Fruit fly (Drosophila melanogaster) whole organism, embryonic: ENCODE results near the gene CG15880.

Source experiments
- Adf1 ChIP-seq: fragments of 200-800 bp; sonication (Bioruptor generic); IDR thresholded peaks from 2 replicates; pipeline ENCODE4 v1.3.6; 2022; ENCODE audit warnings: missing biosample characterization, missing genetic modification characterization
- Bgb ChIP-seq: fragments of 200-800 bp; sonication (Bioruptor generic); IDR thresholded peaks from 2 replicates; pipeline ENCODE4 v1.3.6; 2022; ENCODE audit warnings: missing biosample characterization, missing genetic modification characterization; ENCODE audit not compliant: partially characterized antibody
- CG10267 ChIP-seq: fragments of 200-800 bp; sonication (Bioruptor generic); optimal IDR thresholded peaks from 2 replicates; lab custom pipeline; 2018; ENCODE audit warnings: missing biosample characterization, mild to moderate bottlenecking, missing genetic modification characterization, moderate library complexity
- CG10274 ChIP-seq: fragments of 200-800 bp; sonication (Bioruptor generic); optimal IDR thresholded peaks from 3 replicates; lab custom pipeline; 2017; ENCODE audit warnings: missing biosample characterization, mild to moderate bottlenecking, missing genetic modification characterization
- CG10431 ChIP-seq: fragments of 200-800 bp; sonication (Bioruptor generic); optimal IDR thresholded peaks from 3 replicates; lab custom pipeline; 2018; ENCODE audit warnings: missing biosample characterization, mild to moderate bottlenecking, missing genetic modification characterization
- CG10979 ChIP-seq: fragments of 200-800 bp; sonication (Bioruptor generic); optimal IDR thresholded peaks from 2 replicates; lab custom pipeline; 2018; ENCODE audit warnings: missing biosample characterization, mild to moderate bottlenecking, missing genetic modification characterization, moderate library complexity
- CG11456 ChIP-seq: fragments of 200-800 bp; sonication (Bioruptor generic); IDR thresholded peaks from 3 replicates; pipeline ENCODE4 v1.3.6; 2022; ENCODE audit warnings: missing biosample characterization, missing genetic modification characterization
- CG13775 ChIP-seq: fragments of 200-800 bp; sonication (Bioruptor generic); optimal IDR thresholded peaks from 3 replicates; lab custom pipeline; 2017; ENCODE audit warnings: missing biosample characterization, mild to moderate bottlenecking, missing genetic modification characterization
- CG14860 ChIP-seq: fragments of 200-800 bp; sonication (Bioruptor generic); IDR thresholded peaks from 3 replicates; pipeline ENCODE4 v1.3.6; 2022; ENCODE audit warnings: missing biosample characterization, missing genetic modification characterization; ENCODE audit not compliant: partially characterized antibody
- CG18262 ChIP-seq: fragments of 200-800 bp; optimal IDR thresholded peaks from 3 replicates; lab custom pipeline; 2019; ENCODE audit warnings: missing biosample characterization, mild to moderate bottlenecking, missing genetic modification characterization, moderate library complexity
- CG30403 ChIP-seq: fragments of 200-800 bp; sonication (Bioruptor generic); optimal IDR thresholded peaks from 3 replicates; lab custom pipeline; 2016; ENCODE audit warnings: missing biosample characterization, missing genetic modification characterization
- CG3995 ChIP-seq: fragments of 200-800 bp; sonication (Bioruptor generic); optimal IDR thresholded peaks from 3 replicates; lab custom pipeline; 2016; ENCODE audit warnings: missing biosample characterization, missing genetic modification characterization
- CG4282 ChIP-seq: fragments of 200-800 bp; sonication (Bioruptor generic); optimal IDR thresholded peaks from 2 replicates; lab custom pipeline; 2016; ENCODE audit warnings: missing biosample characterization, missing genetic modification characterization
- CG5180 ChIP-seq: fragments of 200-800 bp; sonication (Bioruptor generic); optimal IDR thresholded peaks from 3 replicates; lab custom pipeline; 2017; ENCODE audit warnings: missing biosample characterization, missing genetic modification characterization, mild to moderate bottlenecking, moderate library complexity, missing genetic modification reagents
- CG5953 ChIP-seq: fragments of 200-800 bp; sonication (Bioruptor generic); IDR thresholded peaks from 2 replicates; pipeline ENCODE4 v1.3.6; 2022; ENCODE audit warnings: missing biosample characterization, missing genetic modification characterization
- CG6254 ChIP-seq: fragments of 200-800 bp; sonication (Bioruptor generic); optimal IDR thresholded peaks from 3 replicates; lab custom pipeline; 2017; ENCODE audit warnings: mild to moderate bottlenecking, missing biosample characterization, missing genetic modification reagents, missing genetic modification characterization
- CG6272 ChIP-seq: fragments of 200-800 bp; sonication (Bioruptor generic); IDR thresholded peaks from 2 replicates; pipeline ENCODE4 v1.3.6; 2022; ENCODE audit warnings: missing biosample characterization, missing genetic modification characterization
- CG7987 ChIP-seq: fragments of 200-800 bp; sonication (Bioruptor generic); optimal IDR thresholded peaks from 2 replicates; lab custom pipeline; 2018; ENCODE audit warnings: missing biosample characterization, mild to moderate bottlenecking, missing genetic modification characterization, moderate library complexity
- CG8478 ChIP-seq: fragments of >200 bp; optimal IDR thresholded peaks from 2 replicates; lab custom pipeline; 2018
- CG9437 ChIP-seq: fragments of 200-800 bp; sonication (Bioruptor generic); optimal IDR thresholded peaks from 2 replicates; lab custom pipeline; 2018; ENCODE audit warnings: missing biosample characterization, mild to moderate bottlenecking, missing genetic modification characterization
- CG9727 ChIP-seq: fragments of 200-800 bp; sonication (Bioruptor generic); optimal IDR thresholded peaks from 3 replicates; lab custom pipeline; 2017; ENCODE audit warnings: missing biosample characterization, mild to moderate bottlenecking, missing genetic modification characterization
- Doc3 ChIP-seq: fragments of 200-800 bp; sonication (Bioruptor generic); IDR thresholded peaks from 3 replicates; pipeline ENCODE4 v1.3.6; 2022; ENCODE audit warnings: missing biosample characterization, missing genetic modification characterization; ENCODE audit not compliant: partially characterized antibody
- Eip74EF ChIP-seq, 2 experiments: fragments of 200-800 bp in 1 of 2; fragments of >200 bp in 1 of 2; sonication (Bioruptor generic) in 1 of 2; optimal IDR thresholded peaks; 2 replicates each; lab custom pipeline; 2017 to 2019; ENCODE audit warnings: missing biosample characterization in 2 of 2, missing genetic modification characterization in 2 of 2, mild to moderate bottlenecking in 1 of 2, moderate library complexity in 1 of 2
- Gug ChIP-seq: fragments of 200-800 bp; sonication (Bioruptor generic); IDR thresholded peaks from 4 replicates; pipeline ENCODE4 v1.3.6; 2022; ENCODE audit warnings: missing biosample characterization, missing genetic modification characterization
- Hr39 ChIP-seq: fragments of >200 bp; optimal IDR thresholded peaks from 2 replicates; lab custom pipeline; 2017
- Hr78 ChIP-seq, 2 experiments: fragments of 200-800 bp in 1 of 2; fragments of >200 bp in 1 of 2; sonication (Bioruptor generic) in 1 of 2; optimal IDR thresholded peaks; 2 replicates each; lab custom pipeline; 2017 to 2019; ENCODE audit warnings: missing biosample characterization in 2 of 2, missing genetic modification characterization in 2 of 2, mild to moderate bottlenecking in 1 of 2, moderate library complexity in 1 of 2
- Six4 ChIP-seq: fragments of 200-800 bp; sonication (Bioruptor generic); optimal IDR thresholded peaks from 2 replicates; lab custom pipeline; 2016; ENCODE audit warnings: missing biosample characterization, missing genetic modification characterization
- Sry-δ ChIP-seq: fragments of 200-800 bp; sonication (Bioruptor generic); optimal IDR thresholded peaks from 2 replicates; lab custom pipeline; 2016; ENCODE audit warnings: missing biosample characterization, missing genetic modification characterization
- Ssrp ChIP-seq: fragments of 200-800 bp; sonication (Bioruptor generic); optimal IDR thresholded peaks from 2 replicates; lab custom pipeline; 2018; ENCODE audit warnings: missing biosample characterization, mild to moderate bottlenecking, missing genetic modification characterization, moderate library complexity
- Taf1 ChIP-seq: fragments of 200-800 bp; sonication (Bioruptor generic); IDR thresholded peaks from 2 replicates; pipeline ENCODE4 v1.3.6; 2022; ENCODE audit warnings: missing biosample characterization, missing genetic modification characterization
- Xbp1 ChIP-seq: fragments of 200-800 bp; sonication (Bioruptor generic); optimal IDR thresholded peaks from 3 replicates; lab custom pipeline; 2016; ENCODE audit warnings: missing biosample characterization, mild to moderate bottlenecking, missing genetic modification characterization
- bcd ChIP-seq: fragments of 200-800 bp; sonication (Bioruptor generic); optimal IDR thresholded peaks from 2 replicates; lab custom pipeline; 2017; ENCODE audit warnings: missing biosample characterization, mild to moderate bottlenecking, missing genetic modification characterization
- cg ChIP-seq: fragments of 200-800 bp; sonication (Bioruptor generic); optimal IDR thresholded peaks from 3 replicates; lab custom pipeline; 2019; ENCODE audit warnings: missing biosample characterization, mild to moderate bottlenecking, missing genetic modification characterization, moderate library complexity
- chinmo ChIP-seq: fragments of 200-800 bp; sonication (Bioruptor generic); IDR thresholded peaks from 4 replicates; pipeline ENCODE4 v1.3.6; 2022; ENCODE audit warnings: missing biosample characterization, missing genetic modification characterization; ENCODE audit not compliant: partially characterized antibody
- ems ChIP-seq: fragments of 200-800 bp; sonication (Bioruptor generic); optimal IDR thresholded peaks from 3 replicates; lab custom pipeline; 2016; ENCODE audit warnings: missing biosample characterization, missing genetic modification characterization
- fd3F ChIP-seq: fragments of 200-800 bp; sonication (Bioruptor generic); optimal IDR thresholded peaks from 2 replicates; lab custom pipeline; 2018; ENCODE audit warnings: missing biosample characterization, mild to moderate bottlenecking, missing genetic modification characterization, moderate library complexity
- fd96Cb ChIP-seq: fragments of 200-800 bp; sonication (Bioruptor generic); optimal IDR thresholded peaks from 2 replicates; lab custom pipeline; 2018; ENCODE audit warnings: missing biosample characterization, mild to moderate bottlenecking, missing genetic modification characterization, moderate library complexity
- hb ChIP-seq: fragments of 200-800 bp; sonication (Bioruptor generic); IDR thresholded peaks from 3 replicates; pipeline ENCODE4 v1.3.6; 2022; ENCODE audit warnings: missing biosample characterization, missing genetic modification characterization; ENCODE audit not compliant: partially characterized antibody
- her ChIP-seq: fragments of 200-800 bp; sonication (Bioruptor generic); optimal IDR thresholded peaks from 2 replicates; lab custom pipeline; 2016; ENCODE audit warnings: missing biosample characterization, missing genetic modification characterization
- kay ChIP-seq: fragments of 200-800 bp; sonication (Bioruptor generic); optimal IDR thresholded peaks from 2 replicates; lab custom pipeline; 2016; ENCODE audit warnings: missing biosample characterization, missing genetic modification characterization
- nerfin-1 ChIP-seq: fragments of 200-800 bp; sonication (Bioruptor generic); optimal IDR thresholded peaks from 3 replicates; lab custom pipeline; 2019; ENCODE audit warnings: missing biosample characterization, mild to moderate bottlenecking, missing genetic modification characterization, moderate library complexity
- psq ChIP-seq: fragments of 200-800 bp; sonication (Bioruptor generic); optimal IDR thresholded peaks from 2 replicates; lab custom pipeline; 2017; ENCODE audit warnings: missing biosample characterization, missing genetic modification characterization
- row ChIP-seq: fragments of 200-800 bp; sonication (Bioruptor generic); IDR thresholded peaks from 3 replicates; pipeline ENCODE4 v1.3.6; 2022; ENCODE audit warnings: missing biosample characterization, missing genetic modification characterization
- sisA ChIP-seq: fragments of 200-800 bp; sonication (Bioruptor generic); IDR thresholded peaks from 2 replicates; pipeline ENCODE4 v1.3.6; 2022; ENCODE audit warnings: missing biosample characterization, missing genetic modification characterization
- sna ChIP-seq: fragments of 200-800 bp; sonication (Bioruptor generic); IDR thresholded peaks from 2 replicates; pipeline ENCODE4 v1.3.6; 2022; ENCODE audit warnings: missing biosample characterization, missing genetic modification characterization; ENCODE audit not compliant: partially characterized antibody
- tio ChIP-seq: fragments of 200-800 bp; sonication (Bioruptor generic); optimal IDR thresholded peaks from 2 replicates; lab custom pipeline; 2017; ENCODE audit warnings: missing biosample characterization, missing genetic modification characterization, inconsistent platforms
- tll ChIP-seq, 2 experiments: fragments of 200-800 bp in 1 of 2; fragments of >200 bp in 1 of 2; sonication (Bioruptor generic) in 1 of 2; optimal IDR thresholded peaks; 2 replicates each; lab custom pipeline; 2017 to 2019; ENCODE audit warnings: missing biosample characterization in 2 of 2, missing genetic modification characterization in 2 of 2, mild to moderate bottlenecking in 1 of 2, moderate library complexity in 1 of 2
- tup ChIP-seq: fragments of 200-800 bp; sonication (Bioruptor generic); optimal IDR thresholded peaks from 2 replicates; lab custom pipeline; 2016; ENCODE audit warnings: missing biosample characterization, mild to moderate bottlenecking, missing genetic modification characterization, moderate library complexity
- tx ChIP-seq: fragments of 200-800 bp; sonication (Bioruptor generic); optimal IDR thresholded peaks from 2 replicates; lab custom pipeline; 2016; ENCODE audit warnings: missing biosample characterization, missing genetic modification characterization
- usp ChIP-seq: fragments of >200 bp; optimal IDR thresholded peaks from 2 replicates; lab custom pipeline; 2017; ENCODE audit warnings: missing biosample characterization, missing genetic modification characterization

CG15880 gene

DNA sequence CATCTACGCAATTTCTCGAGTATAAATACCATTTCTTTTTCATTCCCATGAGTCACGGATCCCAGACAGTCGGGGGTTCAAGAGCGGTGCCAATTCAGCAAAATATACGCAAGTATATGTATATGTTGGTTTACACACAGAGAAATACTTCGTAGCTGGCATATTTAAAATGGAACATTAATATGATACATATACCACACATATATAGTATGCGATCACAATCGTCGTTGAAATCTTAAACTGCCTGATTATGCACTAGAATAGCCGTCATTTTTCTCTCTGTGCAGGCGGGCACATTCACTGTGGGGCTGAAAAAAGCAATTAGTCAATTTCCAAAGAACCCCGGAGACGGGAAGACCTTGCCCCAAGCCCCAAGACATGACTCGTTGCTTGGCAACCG lies 24.0 kb upstream of the CG15880 start (continued):
- TF ChIP-seq CG11456 (GFP tag; lab: Robert Waterston, UW) (peak; percentile 85), fd3F (GFP tag; lab: Kevin White, UChicago) (peak; percentile 63), chinmo (GFP tag; lab: Robert Waterston, UW) (0 out of 4 replicates have a peak, but pooled peaks have one; percentile 45), Doc3 (GFP tag; lab: Robert Waterston, UW) (no peak), CG14860 (GFP tag; lab: Robert Waterston, UW) (no peak), Ssrp (peak; percentile 61), Adf1 (GFP tag; lab: Robert Waterston, UW) (peak; percentile 57; the same call in 1 of the 2 replicates), CG5180 (GFP tag; lab: Kevin White, UChicago) (no peak), Taf1 (peak; percentile 71), CG10979 (tag; lab: Kevin White, UChicago) (peak; percentile 58), CG10274 (GFP tag; lab: Kevin White, UChicago) (peak; percentile 55), nerfin-1 (tag; lab: Kevin White, UChicago) (no peak), CG7987 (GFP tag; lab: Kevin White, UChicago) (no peak), sisA (GFP tag; lab: Robert Waterston, UW) (peak; percentile 76), CG10431 (GFP tag; lab: Kevin White, UChicago) (no peak), Hr39 (lab: Kevin White, UChicago) (no peak), Bgb (GFP tag; lab: Robert Waterston, UW) (no peak), CG9437 (GFP tag; lab: Kevin White, UChicago) (peak; percentile 16), CG6254 (GFP tag; lab: Kevin White, UChicago) (peak; percentile 56), CG10267 (tag; lab: Kevin White, UChicago) (peak; percentile 43), CG18262 (tag; lab: Kevin White, UChicago) (peak; percentile 67), CG9727 (GFP tag; lab: Kevin White, UChicago) (peak; percentile 65), sna (GFP tag; lab: Robert Waterston, UW) (no peak), CG6272 (GFP tag; lab: Robert Waterston, UW) (peak; percentile 70), Hr78 (GFP tag; optimal IDR thresholded peaks at IDR 0.05; lab: Kevin White, UChicago) (no peak), CG30403 (GFP tag; lab: Kevin White, UChicago) (peak; percentile 79), Sry-δ (peak; percentile 8), Gug (GFP tag; lab: Robert Waterston, UW) (peak; percentile 80), bcd (peak; percentile 75), hb (no peak), CG13775 (GFP tag; lab: Kevin White, UChicago) (peak; percentile 72), ems (GFP tag; lab: Kevin White, UChicago) (peak; percentile 51), CG4282 (GFP tag; lab: Kevin White, UChicago) (no peak), CG8478 (lab: Kevin White, UChicago) (no peak), Eip74EF (GFP tag; optimal IDR thresholded peaks at IDR 0.05; lab: Kevin White, UChicago) (peak in 1 of 2 experiments; percentile 48), CG3995 (GFP tag; lab: Kevin White, UChicago) (peak; percentile 23), cg (GFP tag; lab: Kevin White, UChicago) (no peak), Xbp1 (GFP tag; lab: Kevin White, UChicago) (peak; percentile 81), kay (peak; percentile 66), tio (GFP tag; lab: Kevin White, UChicago) (peak; percentile 74), usp (no peak), psq (GFP tag; lab: Kevin White, UChicago) (no peak), CG5953 (no peak), row (GFP tag; lab: Robert Waterston, UW) (peak; percentile 85), Six4 (GFP tag; lab: Kevin White, UChicago) (peak; percentile 13), fd96Cb (tag; lab: Kevin White, UChicago) (peak; percentile 59), her (GFP tag; lab: Kevin White, UChicago) (peak; percentile 10), tx (GFP tag; lab: Kevin White, UChicago) (peak; percentile 51), tup (GFP tag; lab: Kevin White, UChicago) (peak; percentile 5), tll (GFP tag; optimal IDR thresholded peaks at IDR 0.05; lab: Kevin White, UChicago) (no peak)
